Fruit fly (Drosophila melanogaster): ENCODE results near the gene CG31111.

CG31111 gene

dm6 chr3R:25049742-25050517 is 6.0 kb downstream of the CG31111 start (continued):
- TF ChIP-seq zf30C (GFP tag; optimal IDR thresholded peaks at IDR 0.05) = peak; percentile 11
- TF ChIP-seq vfl (GFP tag; optimal IDR thresholded peaks at IDR 0.05) = no peak
- no peak for TF ChIP-seq CG2129 (GFP tag; IDR thresholded peaks at IDR 0.05; ENCODE audit: partially characterized antibody)
- TF ChIP-seq CG6813 (GFP tag; optimal IDR thresholded peaks at IDR 0.05) = no peak
- no peak for TF ChIP-seq wek (GFP tag; optimal IDR thresholded peaks at IDR 0.05)
- TF ChIP-seq CG6765 (GFP tag; optimal IDR thresholded peaks at IDR 0.05) = peak; percentile 54
- no peak for TF ChIP-seq NC2β (GFP tag; optimal IDR thresholded peaks at IDR 0.05)
- TF ChIP-seq Dip3 (GFP tag; optimal IDR thresholded peaks at IDR 0.05) = peak; percentile 5
- TF ChIP-seq Sox102F (GFP tag; optimal IDR thresholded peaks at IDR 0.05) = no peak
- no peak for TF ChIP-seq emc (GFP tag; optimal IDR thresholded peaks at IDR 0.05)
- peak; percentile 17 for TF ChIP-seq kah (GFP tag; optimal IDR thresholded peaks at IDR 0.05)
- TF ChIP-seq NfI (GFP tag; optimal IDR thresholded peaks at IDR 0.05) = peak; percentile 7
- TF ChIP-seq B-H2 (GFP tag; optimal IDR thresholded peaks at IDR 0.05) = peak; percentile 70
- peak; percentile 94 for TF ChIP-seq pfk (GFP tag; optimal IDR thresholded peaks at IDR 0.05)
- TF ChIP-seq CG34224 (GFP tag; IDR thresholded peaks at IDR 0.05; ENCODE audit: partially characterized antibody) = no peak
- TF ChIP-seq Med (GFP tag) = peak; percentile 80
- TF ChIP-seq Ssrp (tag; optimal IDR thresholded peaks at IDR 0.05) = no peak
- TF ChIP-seq CG33557 (GFP tag; optimal IDR thresholded peaks at IDR 0.05) = peak; percentile 30
- no peak for TF ChIP-seq sima (GFP tag; optimal IDR thresholded peaks at IDR 0.05)
- peak in 1 of 2 experiments; percentile 54 for TF ChIP-seq Pdp1 (GFP tag; optimal IDR thresholded peaks at IDR 0.05)
- TF ChIP-seq CG12155 (GFP tag; optimal IDR thresholded peaks at IDR 0.05) = peak; percentile 85
- TF ChIP-seq CG12219 (GFP tag; optimal IDR thresholded peaks at IDR 0.05) = peak; percentile 8
- TF ChIP-seq Meics (GFP tag; optimal IDR thresholded peaks at IDR 0.05) = peak; percentile 42
- no peak for TF ChIP-seq ttk (GFP tag; IDR thresholded peaks at IDR 0.05)
- TF ChIP-seq sim (GFP tag; IDR thresholded peaks at IDR 0.05) = no peak
- no peak for TF ChIP-seq dmrt99B (tag; optimal IDR thresholded peaks at IDR 0.05)
- no peak for TF ChIP-seq CG11456 (GFP tag; IDR thresholded peaks at IDR 0.05)
- TF ChIP-seq en (GFP tag; optimal IDR thresholded peaks at IDR 0.05) = no peak
- no peak for TF ChIP-seq HLH3B (GFP tag; IDR thresholded peaks at IDR 0.05)
- peak; percentile 49 for TF ChIP-seq CG13296 (GFP tag; optimal IDR thresholded peaks at IDR 0.05)
- no peak for TF ChIP-seq Antp (GFP tag; optimal IDR thresholded peaks at IDR 0.05)
- no peak for TF ChIP-seq CG10979 (tag; optimal IDR thresholded peaks at IDR 0.05)
- TF ChIP-seq MBD-R2 (GFP tag; IDR thresholded peaks at IDR 0.05) = no peak
- peak; percentile 61 for TF ChIP-seq BtbVII (GFP tag; optimal IDR thresholded peaks at IDR 0.05)
- no peak for TF ChIP-seq CG16779 (GFP tag; IDR thresholded peaks at IDR 0.05)
- no peak for TF ChIP-seq CG1792 (GFP tag; optimal IDR thresholded peaks at IDR 0.05)
- no peak for TF ChIP-seq knrl (GFP tag; IDR thresholded peaks at IDR 0.05; ENCODE audit: partially characterized antibody)
- peak; percentile 46 for TF ChIP-seq Sry-δ (GFP tag; optimal IDR thresholded peaks at IDR 0.05)
- TF ChIP-seq Blimp-1 (GFP tag; optimal IDR thresholded peaks at IDR 0.05) = peak; percentile 55
- peak; percentile 3 for TF ChIP-seq schlank (tag; optimal IDR thresholded peaks at IDR 0.05)
- TF ChIP-seq D (optimal IDR thresholded peaks at IDR 0.05) = peak; percentile 39
- TF ChIP-seq D (GFP tag; optimal IDR thresholded peaks at IDR 0.05) = no peak
- peak; percentile 27 for TF ChIP-seq gcm2 (GFP tag; optimal IDR thresholded peaks at IDR 0.05)
- no peak for TF ChIP-seq Bgb (GFP tag; IDR thresholded peaks at IDR 0.05; ENCODE audit: partially characterized antibody)
- TF ChIP-seq CG1603 (tag; optimal IDR thresholded peaks at IDR 0.05) = peak; percentile 8
- TF ChIP-seq CG16813 (GFP tag; IDR thresholded peaks at IDR 0.05; ENCODE audit: partially characterized antibody) = no peak
- peak; percentile 48 for TF ChIP-seq odd (GFP tag; optimal IDR thresholded peaks at IDR 0.05)
- TF ChIP-seq CG18476 (GFP tag; optimal IDR thresholded peaks at IDR 0.05) = no peak
- no peak for TF ChIP-seq lmd (GFP tag; IDR thresholded peaks at IDR 0.05)
